Fruit fly (Drosophila melanogaster) whole organism, wandering third instar larva: ENCODE data around the gene CG13031.

ENCODE experiments used
- Dif ChIP-seq: fragments of 200-275, 200-300 bp; sonication (Bioruptor generic); optimal IDR thresholded peaks from 2 replicates; lab custom pipeline; 2018; ENCODE audit warnings: missing biosample characterization, missing genetic modification characterization; ENCODE audit not compliant: partially characterized antibody
- br ChIP-seq: fragments of 200-800 bp; sonication (Bioruptor generic); optimal IDR thresholded peaks from 2 replicates; lab custom pipeline; 2016; ENCODE audit warnings: missing biosample characterization, missing genetic modification characterization
- h ChIP-seq: fragments of 200-800 bp; sonication (Bioruptor generic); optimal IDR thresholded peaks from 3 replicates; lab custom pipeline; 2016; ENCODE audit warnings: missing biosample characterization, mild to moderate bottlenecking, missing genetic modification characterization
- lola ChIP-seq: fragments of >200 bp; optimal IDR thresholded peaks from 2 replicates; lab custom pipeline; 2017; ENCODE audit warnings: missing biosample characterization, missing genetic modification characterization
- sage ChIP-seq: fragments of 200-800 bp; sonication (Bioruptor generic); optimal IDR thresholded peaks from 2 replicates; lab custom pipeline; 2016; ENCODE audit warnings: missing biosample characterization, mild to moderate bottlenecking, missing genetic modification characterization

dm6 chr3L:16702866-16703265 lies 21.8 kb upstream of the CG13031 start:
- TF ChIP-seq h: no peak
- TF ChIP-seq Dif (GFP tag; lab: Kevin White, UChicago): no peak
- TF ChIP-seq br (GFP tag; lab: Kevin White, UChicago): no peak
- TF ChIP-seq sage: no peak
- TF ChIP-seq lola (GFP tag; lab: Kevin White, UChicago): no peak
